Worm (Caenorhabditis elegans): ENCODE measurements around the gene tbc-14.

DNA sequence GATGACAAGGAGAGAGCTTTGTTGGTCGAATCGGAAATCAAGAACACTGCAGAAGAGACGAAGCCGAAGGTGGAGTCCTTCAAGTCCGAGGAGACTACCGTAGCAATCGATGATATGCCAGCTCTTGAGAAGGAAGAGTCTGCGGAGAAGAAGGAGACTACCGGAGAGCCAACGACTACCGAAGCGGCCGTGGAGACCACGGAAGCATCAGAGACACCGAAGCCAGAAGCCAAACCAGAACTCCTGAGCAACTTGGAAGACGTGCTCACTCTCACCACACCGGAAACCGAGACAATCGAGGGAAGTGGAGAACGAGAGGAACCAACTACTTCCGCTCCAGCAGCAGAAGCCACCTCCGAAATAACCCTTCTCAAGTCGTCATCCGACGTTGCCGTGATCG is 36.7 kb upstream of the tbc-14 start:
- TF ChIP-seq nhr-237 (tag; optimal IDR thresholded peaks at IDR 0.05), result no peak
- TF ChIP-seq hlh-1 (tag; optimal IDR thresholded peaks at IDR 0.05), result no peak
- no peak for TF ChIP-seq mep-1 (tag; optimal IDR thresholded peaks at IDR 0.05)
- TF ChIP-seq ztf-11 (tag; optimal IDR thresholded peaks at IDR 0.05), result no peak
- no peak for TF ChIP-seq elt-3 (tag; optimal IDR thresholded peaks at IDR 0.05)
- no peak for TF ChIP-seq tbx-8 (GFP tag; optimal IDR thresholded peaks at IDR 0.05)
- TF ChIP-seq unc-62 (GFP tag; optimal IDR thresholded peaks at IDR 0.05), result no peak
- no peak for TF ChIP-seq nhr-28 (tag; optimal IDR thresholded peaks at IDR 0.05)
- TF ChIP-seq lin-13 (tag; optimal IDR thresholded peaks at IDR 0.05), result no peak
- no peak for TF ChIP-seq nhr-76 (tag; optimal IDR thresholded peaks at IDR 0.05)
